Worm (Caenorhabditis elegans) whole organism, L3 larva: Measurements from ENCODE around the gene ZK1248.17.

Experiments used
- R02D3.7 ChIP-seq: fragments of 150-350 bp; optimal IDR thresholded peaks from 2 replicates; lab custom pipeline; 2014; ENCODE audit warnings: missing biosample characterization, missing genetic modification characterization
- ZK546.5 ChIP-seq: sonication (generic microtip); optimal IDR thresholded peaks from 2 replicates; lab custom pipeline; 2017; ENCODE audit warnings: missing biosample characterization, missing genetic modification characterization
- aly-2 ChIP-seq: fragments of 150-350 bp; optimal IDR thresholded peaks from 2 replicates; lab custom pipeline; 2014; ENCODE audit warnings: missing biosample characterization, missing genetic modification characterization
- ama-1 ChIP-seq: fragments of 150-350 bp; optimal IDR thresholded peaks from 2 replicates; lab custom pipeline; 2018
- ceh-28 ChIP-seq: fragments of 150-350 bp; optimal IDR thresholded peaks from 2 replicates; lab custom pipeline; 2014; ENCODE audit warnings: missing biosample characterization, missing genetic modification reagents, missing genetic modification characterization
- ceh-82 ChIP-seq: fragments of 150-350 bp; optimal IDR thresholded peaks from 2 replicates; lab custom pipeline; 2014; ENCODE audit warnings: missing biosample characterization, missing genetic modification characterization
- ceh-9 ChIP-seq: sonication (generic microtip); optimal IDR thresholded peaks from 2 replicates; lab custom pipeline; 2018; ENCODE audit warnings: missing biosample characterization, missing genetic modification characterization
- daf-12 ChIP-seq: fragments of 150-350 bp; optimal IDR thresholded peaks from 2 replicates; lab custom pipeline; 2014; ENCODE audit warnings: missing biosample characterization, missing genetic modification reagents, missing genetic modification characterization
- egl-27 ChIP-seq: sonication (generic microtip); optimal IDR thresholded peaks from 4 replicates; lab custom pipeline; 2017; ENCODE audit warnings: missing biosample characterization, missing genetic modification reagents, missing genetic modification characterization
- egl-5 ChIP-seq: fragments of 150-350 bp; optimal IDR thresholded peaks from 2 replicates; lab custom pipeline; 2017; ENCODE audit warnings: missing biosample characterization, missing genetic modification reagents, missing genetic modification characterization, inconsistent platforms
- elt-1 ChIP-seq: fragments of 150-350 bp; optimal IDR thresholded peaks from 2 replicates; lab custom pipeline; 2014; ENCODE audit warnings: missing biosample characterization, missing genetic modification characterization
- elt-2 ChIP-seq: sonication (generic microtip); optimal IDR thresholded peaks from 2 replicates; lab custom pipeline; 2016; ENCODE audit warnings: missing genetic modification reagents, mild to moderate bottlenecking, missing genetic modification characterization, missing compliant biosample characterization
- elt-3 ChIP-seq, 3 experiments: fragments of 150-350 bp in 1 of 3; sonication (generic microtip) in 2 of 3; optimal IDR thresholded peaks; 2 replicates in 2 of 3; 4 replicates in 1 of 3; lab custom pipeline; 2014 to 2017; ENCODE audit warnings: missing biosample characterization in 3 of 3, missing genetic modification characterization in 3 of 3
- eor-1 ChIP-seq, 2 experiments: fragments of 150-350 bp; optimal IDR thresholded peaks; 2 replicates each; lab custom pipeline; 2014 to 2018; ENCODE audit warnings: missing biosample characterization in 2 of 2, missing genetic modification characterization in 2 of 2
- fkh-10 ChIP-seq: sonication (generic microtip); optimal IDR thresholded peaks from 2 replicates; lab custom pipeline; 2017; ENCODE audit warnings: missing biosample characterization, missing genetic modification reagents, missing genetic modification characterization
- fkh-2 ChIP-seq: fragments of 150-350 bp; optimal IDR thresholded peaks from 2 replicates; lab custom pipeline; 2014; ENCODE audit warnings: missing biosample characterization, missing genetic modification reagents, missing genetic modification characterization
- fos-1 ChIP-seq: fragments of 150-350 bp; optimal IDR thresholded peaks from 2 replicates; lab custom pipeline; 2014; ENCODE audit warnings: missing biosample characterization, missing genetic modification characterization
- jun-1 ChIP-seq: fragments of 150-350 bp; optimal IDR thresholded peaks from 2 replicates; lab custom pipeline; 2014; ENCODE audit warnings: missing biosample characterization, missing genetic modification reagents, missing genetic modification characterization
- lin-15B ChIP-seq: fragments of 150-350 bp; optimal IDR thresholded peaks from 2 replicates; lab custom pipeline; 2014; ENCODE audit warnings: missing biosample characterization, missing genetic modification characterization
- lin-39 ChIP-seq: fragments of 150-350 bp; optimal IDR thresholded peaks from 2 replicates; lab custom pipeline; 2018; ENCODE audit warnings: missing biosample characterization, missing genetic modification reagents, missing genetic modification characterization
- lsy-12 ChIP-seq: sonication (generic microtip); optimal IDR thresholded peaks from 2 replicates; lab custom pipeline; 2016; ENCODE audit warnings: mild to moderate bottlenecking, missing genetic modification characterization, missing compliant biosample characterization
- mdl-1 ChIP-seq: fragments of 150-350 bp; optimal IDR thresholded peaks from 2 replicates; lab custom pipeline; 2014; ENCODE audit warnings: missing biosample characterization, missing genetic modification characterization
- mml-1 ChIP-seq: fragments of 150-350 bp; sonication (generic microtip); optimal IDR thresholded peaks from 3 replicates; lab custom pipeline; 2014; ENCODE audit warnings: missing biosample characterization, missing genetic modification characterization
- nfya-1 ChIP-seq: sonication (generic microtip); optimal IDR thresholded peaks from 2 replicates; lab custom pipeline; 2017; ENCODE audit warnings: missing genetic modification characterization, mild to moderate bottlenecking, missing compliant biosample characterization, antibody characterized with exemption, moderate library complexity; ENCODE audit not compliant: insufficient read depth
- nhr-11 ChIP-seq: fragments of 150-350 bp; optimal IDR thresholded peaks from 2 replicates; lab custom pipeline; 2014; ENCODE audit warnings: missing biosample characterization, missing genetic modification characterization
- nhr-12 ChIP-seq: fragments of 150-350 bp; optimal IDR thresholded peaks from 2 replicates; lab custom pipeline; 2014; ENCODE audit warnings: missing biosample characterization, missing genetic modification characterization
- nhr-23 ChIP-seq: fragments of 150-350 bp; optimal IDR thresholded peaks from 2 replicates; lab custom pipeline; 2014; ENCODE audit warnings: missing biosample characterization, missing genetic modification reagents, missing genetic modification characterization
- nhr-25 ChIP-seq: sonication (generic microtip); optimal IDR thresholded peaks from 2 replicates; lab custom pipeline; 2017; ENCODE audit warnings: missing biosample characterization, missing genetic modification characterization
- nhr-28 ChIP-seq: fragments of 150-350 bp; optimal IDR thresholded peaks from 2 replicates; lab custom pipeline; 2014; ENCODE audit warnings: missing biosample characterization, missing genetic modification characterization
- nhr-43 ChIP-seq: sonication (generic microtip); optimal IDR thresholded peaks from 2 replicates; lab custom pipeline; 2016; ENCODE audit warnings: mild to moderate bottlenecking, missing genetic modification characterization, missing compliant biosample characterization; ENCODE audit not compliant: poor library complexity, severe bottlenecking
- nhr-67 ChIP-seq: fragments of 150-350 bp; optimal IDR thresholded peaks from 2 replicates; lab custom pipeline; 2014; ENCODE audit warnings: missing biosample characterization, missing genetic modification characterization
- nhr-76 ChIP-seq: fragments of 150-350 bp; sonication (generic microtip); optimal IDR thresholded peaks from 5 replicates; lab custom pipeline; 2014; ENCODE audit warnings: missing biosample characterization, missing genetic modification characterization
- nhr-77 ChIP-seq: fragments of 150-350 bp; optimal IDR thresholded peaks from 2 replicates; lab custom pipeline; 2014; ENCODE audit warnings: missing biosample characterization, missing genetic modification characterization
- pha-4 ChIP-seq: fragments of 150-350 bp; optimal IDR thresholded peaks from 2 replicates; lab custom pipeline; 2014; ENCODE audit warnings: missing biosample characterization, missing genetic modification reagents, missing genetic modification characterization
- pqm-1 ChIP-seq: fragments of 150-350 bp; optimal IDR thresholded peaks from 2 replicates; lab custom pipeline; 2017; ENCODE audit warnings: missing biosample characterization, missing genetic modification characterization, inconsistent platforms
- sea-2 ChIP-seq: fragments of 150-350 bp; sonication (generic microtip); optimal IDR thresholded peaks from 4 replicates; lab custom pipeline; 2014; ENCODE audit warnings: missing biosample characterization, missing genetic modification reagents, missing genetic modification characterization
- skn-1 ChIP-seq: fragments of 150-350 bp; optimal IDR thresholded peaks from 2 replicates; lab custom pipeline; 2014; ENCODE audit warnings: missing biosample characterization, missing genetic modification characterization
- snpc-4 ChIP-seq: fragments of 150-350 bp; optimal IDR thresholded peaks from 2 replicates; lab custom pipeline; 2014; ENCODE audit warnings: missing biosample characterization, missing genetic modification characterization
- unc-39 ChIP-seq: sonication (generic microtip); optimal IDR thresholded peaks from 4 replicates; lab custom pipeline; 2017; ENCODE audit warnings: missing biosample characterization, missing genetic modification characterization
- unc-62 ChIP-seq: fragments of 150-350 bp; sonication (generic microtip); optimal IDR thresholded peaks from 4 replicates; lab custom pipeline; 2014; ENCODE audit warnings: missing biosample characterization, missing genetic modification reagents, missing genetic modification characterization
- zag-1 ChIP-seq: fragments of 150-350 bp; optimal IDR thresholded peaks from 2 replicates; lab custom pipeline; 2014; ENCODE audit warnings: missing biosample characterization, missing genetic modification characterization
- ztf-11 ChIP-seq: fragments of 150-350 bp; optimal IDR thresholded peaks from 2 replicates; lab custom pipeline; 2014; ENCODE audit warnings: missing biosample characterization, missing genetic modification characterization
- ztf-4 ChIP-seq: fragments of 150-350 bp; optimal IDR thresholded peaks from 2 replicates; lab custom pipeline; 2014; ENCODE audit warnings: missing biosample characterization, missing genetic modification characterization

ZK1248.17 gene

DNA sequence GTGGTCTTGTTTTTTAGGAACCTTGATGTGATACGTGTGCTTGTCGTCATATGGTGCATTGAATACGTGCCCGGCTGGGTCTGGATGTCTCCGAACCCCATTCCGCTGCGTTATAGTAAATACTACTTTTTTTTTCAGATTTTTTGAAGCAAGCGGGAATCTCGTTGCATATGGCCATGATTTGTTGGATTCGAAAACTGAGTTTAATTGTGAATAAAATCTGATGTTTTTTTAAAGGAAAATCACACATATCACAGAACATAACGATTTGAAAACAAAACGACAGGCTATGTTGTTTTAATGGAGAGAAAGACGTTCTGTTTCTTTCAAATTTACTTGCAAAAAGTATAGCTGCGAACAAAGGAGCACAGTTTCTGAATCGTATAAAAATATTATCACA lies at the start of gene ZK1248.17, which contains the start of gene H41C03.3:
Gene ZK1248.17 (minus strand): TSS at position 101 of the 400 bp plus-strand sequence.
Gene H41C03.3 (plus strand): TSS at position 337 of the 400 bp plus-strand sequence.
- no peak for TF ChIP-seq ztf-4 (tag; lab: Kevin White, UChicago)
- no peak for TF ChIP-seq mml-1
- TF ChIP-seq elt-1: no peak
- no peak for TF ChIP-seq ceh-28 (tag; lab: Kevin White, UChicago)
- TF ChIP-seq nfya-1: no peak
- no peak for TF ChIP-seq ztf-11 (tag; lab: Kevin White, UChicago)
- TF ChIP-seq fos-1 (tag; lab: Kevin White, UChicago): no peak
- TF ChIP-seq pqm-1: no peak
- TF ChIP-seq elt-2 (tag; lab: Kevin White, UChicago): no peak
- TF ChIP-seq jun-1 (tag; lab: Kevin White, UChicago): no peak
- no peak for TF ChIP-seq nhr-67 (tag; lab: Kevin White, UChicago)

DNA sequence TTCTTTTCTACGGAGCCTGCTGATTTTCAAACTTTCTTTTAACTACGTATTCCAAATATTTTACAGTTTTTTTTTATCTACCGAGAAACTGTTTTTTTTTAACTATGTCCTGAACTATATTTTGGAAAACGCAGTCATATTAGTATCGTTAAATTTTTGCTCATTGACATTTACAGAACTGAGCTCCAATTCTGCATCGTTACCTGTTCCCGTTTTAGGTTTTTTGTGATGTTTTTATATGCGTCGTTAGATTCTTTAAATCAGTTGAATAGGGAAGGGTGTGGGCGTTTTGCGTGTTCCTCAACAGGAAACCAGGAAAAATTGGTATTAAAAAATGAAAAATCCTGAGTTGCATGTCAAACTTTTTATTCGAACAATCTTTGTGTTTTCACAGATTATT lies 47.5 kb upstream of the ZK1248.17 start:
- TF ChIP-seq sea-2: no peak
- no peak for TF ChIP-seq nhr-67 (tag; lab: Kevin White, UChicago)
- no peak for TF ChIP-seq ZK546.5 (tag; lab: Kevin White, UChicago)
- TF ChIP-seq egl-27 (tag; lab: Kevin White, UChicago): no peak
- no peak for TF ChIP-seq lsy-12 (tag; lab: Kevin White, UChicago)

DNA sequence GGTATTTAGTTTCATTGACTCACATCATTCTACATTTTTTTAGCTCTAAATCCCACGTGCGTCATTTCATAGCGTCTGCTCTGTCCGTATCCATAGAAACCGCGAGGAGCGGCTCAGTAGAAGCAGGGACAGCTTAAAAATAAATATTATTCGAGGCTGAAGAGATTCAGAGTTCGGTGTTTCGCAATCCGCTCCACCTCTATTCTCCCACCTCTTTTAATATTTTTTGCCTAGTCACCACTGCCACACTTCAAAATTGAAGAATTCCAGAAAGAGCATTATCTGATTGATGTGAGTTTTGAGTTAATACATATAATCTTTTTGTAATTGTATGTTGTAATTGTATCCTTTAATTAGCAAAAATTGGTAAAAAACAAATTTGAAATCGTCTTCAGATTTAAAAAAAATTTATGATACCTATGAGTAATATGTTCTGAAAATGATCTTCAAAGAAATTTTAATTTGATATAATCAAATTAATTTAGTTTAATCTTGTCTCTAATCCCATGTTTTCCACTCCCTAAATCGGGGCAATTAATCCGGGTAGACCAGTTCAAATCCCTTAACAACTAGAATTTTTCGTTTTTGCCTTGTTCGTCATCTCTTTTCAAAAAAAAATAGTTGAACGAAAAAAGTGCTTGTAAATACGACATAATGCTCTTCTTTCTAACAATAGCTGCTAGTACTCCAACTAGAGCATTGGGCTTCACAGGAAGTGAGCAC lies 44.2 kb upstream of the ZK1248.17 start:
- TF ChIP-seq daf-12 (no peak), elt-3 (tag; optimal IDR thresholded peaks at IDR 0.05; lab: Kevin White, UChicago) (no peak), pqm-1 (no peak), R02D3.7 (no peak), mdl-1 (tag; lab: Kevin White, UChicago) (no peak), nhr-23 (tag; lab: Kevin White, UChicago) (no peak), snpc-4 (tag; lab: Kevin White, UChicago) (no peak), unc-39 (tag; lab: Kevin White, UChicago) (no peak), nhr-11 (tag; lab: Kevin White, UChicago) (no peak), lin-39 (tag; lab: Kevin White, UChicago) (no peak), ceh-9 (tag; lab: Kevin White, UChicago) (no peak), nhr-12 (no peak), eor-1 (tag; optimal IDR thresholded peaks at IDR 0.05; lab: Kevin White, UChicago) (no peak), pha-4 (no peak)
- TF ChIP-seq, all 47 proteins: peak for 0

DNA sequence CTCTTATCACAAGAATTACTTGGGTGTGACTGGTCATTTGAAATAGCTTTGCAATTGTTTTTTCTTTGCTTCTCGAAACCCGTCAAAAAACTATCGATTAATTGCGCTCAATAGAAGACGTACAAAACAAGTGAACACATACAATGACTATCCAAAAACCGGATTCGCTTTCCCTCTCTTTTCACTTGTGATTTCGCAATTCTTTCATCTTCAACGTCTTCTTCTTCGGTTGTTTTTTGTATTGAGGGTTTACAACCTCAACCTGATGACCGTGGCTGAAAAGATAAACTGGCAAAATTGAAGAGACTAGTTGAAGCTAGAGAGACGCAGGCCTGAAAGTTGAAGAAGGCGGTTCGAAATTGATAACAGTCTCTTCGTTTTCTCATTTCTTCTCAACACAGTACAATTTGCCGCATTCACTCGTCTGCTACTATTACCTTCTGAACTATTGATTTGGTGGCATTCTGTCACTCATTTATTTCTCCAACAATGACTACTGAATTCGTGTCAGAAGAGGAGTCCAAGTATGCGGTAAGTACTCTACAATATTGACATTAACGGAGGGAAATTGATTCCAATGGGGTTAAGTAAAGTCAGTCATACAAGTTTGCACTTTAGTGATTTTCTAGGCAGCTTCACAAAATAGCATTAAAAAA lies 40.8 kb upstream of the ZK1248.17 start:
- TF ChIP-seq elt-3 (tag; optimal IDR thresholded peaks at IDR 0.05; lab: Kevin White, UChicago) (peak in 1 of 3 experiments; percentile 53), zag-1 (tag; lab: Kevin White, UChicago) (no peak), snpc-4 (tag; lab: Kevin White, UChicago) (no peak), lsy-12 (tag; lab: Kevin White, UChicago) (no peak), ztf-11 (tag; lab: Kevin White, UChicago) (no peak), ceh-9 (tag; lab: Kevin White, UChicago) (no peak), mml-1 (no peak), nhr-11 (tag; lab: Kevin White, UChicago) (no peak), ZK546.5 (tag; lab: Kevin White, UChicago) (no peak), nhr-12 (no peak), nhr-67 (tag; lab: Kevin White, UChicago) (no peak), fkh-2 (tag; lab: Kevin White, UChicago) (no peak), lin-15B (no peak), pha-4 (peak; percentile 17), ceh-28 (tag; lab: Kevin White, UChicago) (peak; percentile 60), elt-1 (no peak), daf-12 (no peak), lin-39 (tag; lab: Kevin White, UChicago) (no peak), nhr-43 (tag; lab: Kevin White, UChicago) (peak; percentile 77), fkh-10 (GFP tag; lab: Kevin White, UChicago) (no peak), nfya-1 (peak; percentile 56), jun-1 (tag; lab: Kevin White, UChicago) (no peak), mdl-1 (tag; lab: Kevin White, UChicago) (no peak), unc-62 (GFP tag; lab: Kevin White, UChicago) (no peak), aly-2 (tag; lab: Kevin White, UChicago) (no peak), skn-1 (tag; lab: Kevin White, UChicago) (no peak), egl-5 (no peak), ceh-82 (tag; lab: Kevin White, UChicago) (no peak), elt-2 (tag; lab: Kevin White, UChicago) (peak; percentile 67), ama-1 (no peak), nhr-28 (tag; lab: Kevin White, UChicago) (no peak), nhr-77 (tag; lab: Kevin White, UChicago) (no peak), nhr-25 (tag; lab: Kevin White, UChicago) (peak; percentile 96), nhr-76 (tag; lab: Kevin White, UChicago) (no peak), eor-1 (tag; optimal IDR thresholded peaks at IDR 0.05; lab: Kevin White, UChicago) (no peak), nhr-23 (tag; lab: Kevin White, UChicago) (peak; percentile 72)
